Worm (Caenorhabditis elegans) whole organism, midembryonic: ENCODE measurements around the gene F19H6.6.

Source experiments
- T22C8.4 ChIP-seq: fragments of 200-800 bp; sonication (Bioruptor generic); IDR thresholded peaks from 2 replicates; pipeline ENCODE4 v1.3.6; 2022; ENCODE audit warnings: missing genetic modification characterization, missing compliant biosample characterization
- cog-1 ChIP-seq: sonication (generic microtip); optimal IDR thresholded peaks from 2 replicates; lab custom pipeline; 2016; ENCODE audit warnings: missing genetic modification characterization, missing compliant biosample characterization
- flt-1 ChIP-seq: fragments of 200-800 bp; sonication (Bioruptor generic); IDR thresholded peaks from 2 replicates; pipeline ENCODE4 v1.3.6; 2022; ENCODE audit warnings: missing genetic modification characterization, missing compliant biosample characterization
- ref-1 ChIP-seq: fragments of 200-800 bp; sonication (Bioruptor generic); conservative IDR thresholded peaks from 2 replicates; pipeline ENCODE4 v1.3.6; 2022; ENCODE audit warnings: missing genetic modification reagents, missing genetic modification characterization, missing compliant biosample characterization
- tab-1 ChIP-seq: fragments of 200-800 bp; sonication (Bioruptor generic); IDR thresholded peaks from 2 replicates; pipeline ENCODE4 v1.3.6; 2022; ENCODE audit warnings: missing genetic modification characterization, missing compliant biosample characterization
- ztf-23 ChIP-seq: fragments of 200-800 bp; sonication (Bioruptor generic); IDR thresholded peaks from 2 replicates; pipeline ENCODE4 v1.3.6; 2022; ENCODE audit warnings: missing genetic modification reagents, missing genetic modification characterization, missing compliant biosample characterization
- ztf-29 ChIP-seq: fragments of 200-800 bp; sonication (Bioruptor generic); IDR thresholded peaks from 2 replicates; pipeline ENCODE4 v1.3.6; 2022; ENCODE audit warnings: missing genetic modification reagents, missing genetic modification characterization, missing compliant biosample characterization

DNA sequence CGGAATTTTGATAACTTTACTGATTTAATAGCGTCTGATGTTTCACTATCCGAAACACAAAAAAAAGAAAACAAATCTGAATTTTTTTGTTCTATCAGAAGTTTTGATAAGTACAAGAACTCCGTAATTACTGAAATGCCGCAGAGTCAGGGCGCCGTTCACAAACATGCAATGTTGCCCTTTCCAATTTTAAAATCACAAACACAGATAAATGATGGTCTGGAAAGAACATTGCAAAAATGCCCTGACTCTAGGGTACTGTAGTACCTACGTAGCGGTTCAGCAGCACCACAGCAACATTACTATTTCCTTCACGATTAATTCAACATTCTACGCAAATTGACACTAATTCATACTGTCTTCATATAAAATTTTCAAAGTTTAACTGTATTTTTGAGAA is 46.0 kb downstream of the F19H6.6 start:
- no peak for TF ChIP-seq tab-1
- no peak for TF ChIP-seq flt-1 (GFP tag; lab: Robert Waterston, UW)
- TF ChIP-seq ztf-23 (GFP tag; lab: Robert Waterston, UW) = no peak
- no peak for TF ChIP-seq cog-1 (tag; lab: Kevin White, UChicago)
- TF ChIP-seq ztf-29 = no peak
- no peak for TF ChIP-seq ref-1
- TF ChIP-seq T22C8.4 = no peak
